Fruit fly (Drosophila melanogaster): ENCODE measurements around the gene Fer1.

dm6 chr3R:7150544-7151406 lies 14.8 kb downstream of the Fer1 start, which contains the start of the genes gfzf and Sas-4:
- TF ChIP-seq lov (optimal IDR thresholded peaks at IDR 0.05) (no peak), lov (GFP tag; IDR thresholded peaks at IDR 0.05) (no peak), nerfin-2 (GFP tag; IDR thresholded peaks at IDR 0.05; ENCODE audit: partially characterized antibody) (no peak), BtbVII (GFP tag; optimal IDR thresholded peaks at IDR 0.05) (no peak), Dp (GFP tag; optimal IDR thresholded peaks at IDR 0.05) (peak; percentile 63), CG13296 (GFP tag; optimal IDR thresholded peaks at IDR 0.05) (peak; percentile 4), CG18599 (GFP tag; optimal IDR thresholded peaks at IDR 0.05) (no peak), gt (GFP tag; IDR thresholded peaks at IDR 0.05) (0 out of 2 replicates have a peak, but pooled peaks have one; percentile 29), CG34422 (GFP tag; IDR thresholded peaks at IDR 0.05) (peak; percentile 44), CG2875 (GFP tag; optimal IDR thresholded peaks at IDR 0.05) (peak; percentile 40), Max (GFP tag; optimal IDR thresholded peaks at IDR 0.05) (peak; percentile 55), danr (GFP tag; IDR thresholded peaks at IDR 0.05) (no peak)

Measured in whole organism, embryonic.